Fruit fly (Drosophila melanogaster) Kc167 (cell line): ENCODE measurements around the gene CG32266.

Source experiments
- Myc ChIP-seq: fragments of >200 bp; optimal IDR thresholded peaks from 2 replicates; lab custom pipeline; 2017; ENCODE audit warnings: missing external identifiers
- Sin3A ChIP-seq: fragments of >200 bp; optimal IDR thresholded peaks from 2 replicates; lab custom pipeline; 2018; ENCODE audit warnings: missing external identifiers
- h ChIP-seq: fragments of >200 bp; optimal IDR thresholded peaks from 3 replicates; lab custom pipeline; 2018; ENCODE audit warnings: missing external identifiers
- insv ChIP-seq: fragments of >200 bp; optimal IDR thresholded peaks from 3 replicates; lab custom pipeline; 2018; ENCODE audit warnings: missing external identifiers
- psq ChIP-seq: fragments of >200 bp; optimal IDR thresholded peaks from 2 replicates; lab custom pipeline; 2017; ENCODE audit warnings: missing external identifiers
- ttk ChIP-seq: sonication (Bioruptor generic); optimal IDR thresholded peaks from 2 replicates; lab custom pipeline; 2017; ENCODE audit warnings: missing external identifiers

CG32266 gene

DNA sequence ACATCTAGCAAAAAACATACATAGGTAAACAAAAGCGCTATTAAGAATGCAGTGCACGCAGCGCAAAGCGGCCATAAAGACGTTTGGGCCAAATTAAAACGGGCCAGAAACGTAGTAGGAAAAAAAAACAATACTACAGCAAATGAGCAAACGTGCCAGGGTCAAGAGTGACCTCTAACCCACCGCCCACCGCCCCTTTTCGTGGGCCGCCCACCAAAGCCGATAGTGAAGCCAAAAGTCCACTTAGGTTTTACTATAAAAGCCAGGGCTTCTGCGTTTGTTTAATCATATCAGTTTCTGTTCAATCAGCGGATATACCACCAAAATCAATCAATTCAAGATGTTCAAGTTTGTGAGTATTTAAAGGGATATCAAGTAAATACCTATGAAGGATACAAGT lies at the start of gene CG32266:
Gene CG32266 (plus strand): TSS at position 301 of the 400 bp plus-strand sequence.
- no peak for TF ChIP-seq Myc (lab: Kevin White, UChicago)
- no peak for TF ChIP-seq Sin3A (lab: Kevin White, UChicago)
- no peak for TF ChIP-seq insv (lab: Kevin White, UChicago)
- no peak for TF ChIP-seq ttk (lab: Kevin White, UChicago)
- no peak for TF ChIP-seq h
- no peak for TF ChIP-seq psq (lab: Kevin White, UChicago)

DNA sequence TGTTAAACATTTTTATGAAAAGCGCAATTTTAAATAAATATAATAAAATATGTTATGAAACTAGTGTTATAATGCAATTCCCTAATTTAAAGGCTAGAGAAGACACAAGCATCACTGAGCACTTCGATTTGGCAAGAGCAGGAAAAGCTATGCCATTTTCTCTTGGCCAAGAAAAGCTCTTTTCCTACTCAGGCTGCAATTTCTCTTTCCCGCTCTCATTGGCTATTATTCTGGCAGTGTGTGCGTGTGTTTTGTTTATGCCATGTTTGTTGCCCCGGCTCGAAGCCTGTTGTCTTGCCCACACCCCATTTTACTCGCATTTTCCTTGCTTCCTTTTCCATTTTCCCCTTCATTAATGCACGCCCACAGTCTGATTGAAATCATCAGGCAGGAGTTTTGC lies 43.3 kb upstream of the CG32266 start:
- TF ChIP-seq insv (lab: Kevin White, UChicago), result no peak
- TF ChIP-seq Myc (lab: Kevin White, UChicago), result no peak
- TF ChIP-seq psq (lab: Kevin White, UChicago), result no peak
- no peak for TF ChIP-seq ttk (lab: Kevin White, UChicago)
- TF ChIP-seq h, result no peak
- TF ChIP-seq Sin3A (lab: Kevin White, UChicago), result no peak

DNA sequence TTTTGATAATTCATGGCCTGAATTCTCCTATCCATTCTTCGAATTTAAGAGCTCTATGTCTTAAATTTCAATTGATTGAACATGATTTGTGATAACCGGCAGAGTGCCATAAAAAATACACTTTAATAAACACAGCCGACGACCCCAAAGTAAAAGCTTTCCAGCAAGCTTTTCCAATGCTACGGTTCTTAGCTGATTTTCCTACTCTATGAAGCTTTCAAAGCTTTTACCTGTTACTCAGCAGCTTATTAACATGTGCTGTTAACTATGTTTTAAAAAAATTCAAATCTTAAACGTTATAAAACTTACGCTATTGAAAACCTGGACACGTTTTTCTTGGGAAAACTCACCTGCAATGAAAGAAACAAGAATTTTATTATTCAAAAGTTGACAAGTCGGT lies 37.9 kb upstream of the CG32266 start:
- TF ChIP-seq Sin3A (lab: Kevin White, UChicago) (no peak), ttk (lab: Kevin White, UChicago) (no peak), Myc (lab: Kevin White, UChicago) (no peak), psq (lab: Kevin White, UChicago) (no peak), h (no peak), insv (lab: Kevin White, UChicago) (no peak)

- TF ChIP-seq h, result no peak
- TF ChIP-seq Myc (lab: Kevin White, UChicago), result no peak
- TF ChIP-seq insv (lab: Kevin White, UChicago), result no peak
- TF ChIP-seq ttk (lab: Kevin White, UChicago), result no peak
- no peak for TF ChIP-seq Sin3A (lab: Kevin White, UChicago)
- no peak for TF ChIP-seq psq (lab: Kevin White, UChicago)
Measured at dm6 chr3L:3753636-3754035, 37.0 kb upstream of the CG32266 start.

DNA sequence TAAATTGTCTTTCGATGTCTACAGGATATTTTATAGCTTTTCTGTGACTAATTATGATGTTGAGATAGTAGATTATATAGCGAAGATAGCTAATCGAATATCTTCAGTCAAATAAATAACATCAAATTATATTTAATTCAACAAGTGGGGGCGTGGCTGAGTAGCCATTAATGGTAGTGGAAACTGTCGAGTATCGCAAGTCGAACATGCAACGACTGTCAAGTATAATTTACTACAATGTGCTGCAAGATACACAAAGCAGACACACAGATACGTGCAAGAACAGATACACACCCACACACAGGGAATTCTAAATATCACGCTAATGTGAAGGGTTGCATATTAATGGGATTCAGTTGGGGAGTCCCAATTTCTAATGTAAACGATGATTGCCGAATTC lies 35.5 kb upstream of the CG32266 start, which contains the start of gene ppk27:
Gene ppk27 (minus strand): TSS at position 101 of the 400 bp plus-strand sequence.
- no peak for TF ChIP-seq psq (lab: Kevin White, UChicago)
- no peak for TF ChIP-seq h
- no peak for TF ChIP-seq insv (lab: Kevin White, UChicago)
- TF ChIP-seq Myc (lab: Kevin White, UChicago), result no peak
- no peak for TF ChIP-seq ttk (lab: Kevin White, UChicago)
- no peak for TF ChIP-seq Sin3A (lab: Kevin White, UChicago)

DNA sequence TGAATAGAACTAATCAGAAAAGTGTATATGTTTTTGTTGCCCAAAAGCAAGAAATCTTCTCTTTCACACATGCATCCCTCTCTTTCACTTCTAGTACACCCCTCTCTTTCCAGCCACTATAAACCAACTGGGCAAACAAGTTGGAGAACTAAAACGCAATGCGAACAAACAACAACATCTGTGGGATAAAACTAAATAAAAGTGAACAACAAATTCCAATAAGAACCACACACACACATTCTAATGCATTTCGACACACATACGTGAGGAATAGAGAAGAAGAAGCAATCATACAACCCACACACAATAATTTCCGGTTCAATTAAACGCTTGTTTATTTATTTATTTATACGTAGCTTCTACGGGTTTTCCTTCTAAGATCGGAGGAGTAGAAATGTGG lies 34.9 kb upstream of the CG32266 start:
- TF ChIP-seq ttk (lab: Kevin White, UChicago), result no peak
- no peak for TF ChIP-seq insv (lab: Kevin White, UChicago)
- no peak for TF ChIP-seq Sin3A (lab: Kevin White, UChicago)

dm6 chr3L:3758603-3759002 lies 32.0 kb upstream of the CG32266 start:
- TF ChIP-seq ttk (lab: Kevin White, UChicago), result no peak
- no peak for TF ChIP-seq insv (lab: Kevin White, UChicago)
- no peak for TF ChIP-seq h
- no peak for TF ChIP-seq psq (lab: Kevin White, UChicago)
- no peak for TF ChIP-seq Myc (lab: Kevin White, UChicago)
- TF ChIP-seq Sin3A (lab: Kevin White, UChicago), result no peak

dm6 chr3L:3760395-3760997 lies 30.1 kb upstream of the CG32266 start:
- TF ChIP-seq h, result no peak
- TF ChIP-seq Sin3A (lab: Kevin White, UChicago), result no peak
- TF ChIP-seq psq (lab: Kevin White, UChicago), result no peak
- TF ChIP-seq insv (lab: Kevin White, UChicago), result no peak
- TF ChIP-seq Myc (lab: Kevin White, UChicago), result no peak
- TF ChIP-seq ttk (lab: Kevin White, UChicago), result no peak

DNA sequence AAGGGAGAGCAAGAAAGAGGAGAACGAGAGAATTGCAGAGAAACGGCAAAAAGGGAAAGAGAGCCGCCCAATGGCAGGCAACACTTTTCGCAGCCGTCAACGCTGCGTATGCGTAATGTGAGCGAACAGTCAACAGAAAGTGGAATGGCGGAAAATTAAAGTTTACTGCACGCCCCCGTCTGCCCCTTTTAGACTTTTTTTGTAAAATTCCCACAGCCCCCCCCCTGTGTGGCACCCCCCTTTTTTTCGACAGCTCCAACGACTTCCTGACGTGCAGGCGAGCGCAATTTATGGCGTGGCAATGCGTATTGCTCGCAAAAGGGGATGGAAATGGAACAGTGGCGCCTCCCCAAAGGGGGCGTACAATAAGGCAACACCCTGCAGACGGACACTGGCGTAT lies 27.3 kb upstream of the CG32266 start:
- TF ChIP-seq Myc (lab: Kevin White, UChicago) (no peak), insv (lab: Kevin White, UChicago) (no peak), psq (lab: Kevin White, UChicago) (no peak), h (no peak), Sin3A (lab: Kevin White, UChicago) (no peak), ttk (lab: Kevin White, UChicago) (no peak)

- TF ChIP-seq Myc (lab: Kevin White, UChicago), result no peak
- no peak for TF ChIP-seq psq (lab: Kevin White, UChicago)
- no peak for TF ChIP-seq ttk (lab: Kevin White, UChicago)
- no peak for TF ChIP-seq Sin3A (lab: Kevin White, UChicago)
- TF ChIP-seq insv (lab: Kevin White, UChicago), result no peak
- no peak for TF ChIP-seq h
Measured at dm6 chr3L:3764338-3764737, 26.3 kb upstream of the CG32266 start.

dm6 chr3L:3765782-3766520 lies 24.7 kb upstream of the CG32266 start:
- no peak for TF ChIP-seq Myc (lab: Kevin White, UChicago)
- no peak for TF ChIP-seq h
- TF ChIP-seq ttk (lab: Kevin White, UChicago), result no peak
- TF ChIP-seq Sin3A (lab: Kevin White, UChicago), result no peak

DNA sequence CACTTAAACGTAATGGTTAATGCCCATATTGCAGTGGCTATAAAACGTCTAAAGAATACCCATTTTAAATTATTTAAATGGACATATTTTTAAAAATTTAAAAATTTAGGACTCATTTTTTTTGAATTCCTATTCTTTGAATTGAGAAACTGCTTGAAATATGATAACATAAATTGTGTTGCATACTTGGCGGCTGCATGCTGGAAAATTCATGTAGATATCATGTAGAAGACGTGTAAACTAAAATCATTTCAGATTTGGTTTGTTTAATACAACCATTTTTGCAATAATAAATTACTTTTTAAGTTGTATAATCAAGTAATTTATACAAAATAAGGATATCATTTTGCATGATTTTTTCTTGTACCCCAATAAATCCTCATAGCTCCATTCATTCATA lies 23.9 kb upstream of the CG32266 start:
- TF ChIP-seq ttk (lab: Kevin White, UChicago) (no peak), h (no peak)
